Worm (Caenorhabditis elegans): Measurements from ENCODE around the gene srw-63.

The srw-63 gene

ce11 chrIV:14032620-14033501, 17.1 kb upstream of the srw-63 start (continued):
- TF ChIP-seq zfp-3 (GFP tag; conservative IDR thresholded peaks at IDR 0.05): peak; percentile 86
- TF ChIP-seq dmd-6 (GFP tag; IDR thresholded peaks at IDR 0.05): peak; percentile 84
- TF ChIP-seq F44E2.7 (GFP tag; IDR thresholded peaks at IDR 0.05): no peak
- no peak for TF ChIP-seq aly-2 (tag; optimal IDR thresholded peaks at IDR 0.05)
- TF ChIP-seq hlh-11 (tag; optimal IDR thresholded peaks at IDR 0.05): peak; percentile 94
- TF ChIP-seq ceh-20 (GFP tag; IDR thresholded peaks at IDR 0.05): peak; percentile 84
- peak; percentile 82 for TF ChIP-seq T26A8.4 (GFP tag; IDR thresholded peaks at IDR 0.05)
- peak; percentile 53; the same call in 1 of the 2 replicates for TF ChIP-seq lin-38 (GFP tag; IDR thresholded peaks at IDR 0.05)
- TF ChIP-seq mxl-2 (GFP tag; conservative IDR thresholded peaks at IDR 0.05): peak; percentile 12; the same call in 1 of the 2 replicates
- TF ChIP-seq hlh-30 (tag; optimal IDR thresholded peaks at IDR 0.05; ENCODE audit: insufficient read depth): peak; percentile 92
- no peak for TF ChIP-seq vab-7 (GFP tag; IDR thresholded peaks at IDR 0.05)
- 0 out of 2 replicates have a peak, but pooled peaks have one; percentile 25 for TF ChIP-seq dmd-9 (GFP tag; IDR thresholded peaks at IDR 0.05)
- TF ChIP-seq dpl-1 (GFP tag; optimal IDR thresholded peaks at IDR 0.05): peak; percentile 44
- TF ChIP-seq R02D3.7 (tag; optimal IDR thresholded peaks at IDR 0.05): no peak
- TF ChIP-seq dve-1 (tag; optimal IDR thresholded peaks at IDR 0.05; ENCODE audit: insufficient read depth): peak; percentile 73
- no peak for TF ChIP-seq ztf-11 (tag; optimal IDR thresholded peaks at IDR 0.05)
- TF ChIP-seq nhr-41 (GFP tag; IDR thresholded peaks at IDR 0.05): no peak; the same call in 1 of the 2 replicates
- TF ChIP-seq ztf-7 (tag; optimal IDR thresholded peaks at IDR 0.05): no peak
- no peak for TF ChIP-seq ZK546.5 (tag; optimal IDR thresholded peaks at IDR 0.05)
- TF ChIP-seq lin-13 (GFP tag; optimal IDR thresholded peaks at IDR 0.05): peak; percentile 42
- no peak for TF ChIP-seq spr-3 (GFP tag; optimal IDR thresholded peaks at IDR 0.05)
- TF ChIP-seq nhr-102 (tag; optimal IDR thresholded peaks at IDR 0.05): peak; percentile 83
- TF ChIP-seq nhr-10 (tag; optimal IDR thresholded peaks at IDR 0.05): no peak
- TF ChIP-seq ceh-62 (tag; optimal IDR thresholded peaks at IDR 0.05): no peak
- no peak for TF ChIP-seq jun-1 (tag; optimal IDR thresholded peaks at IDR 0.05)
- peak; percentile 49 for TF ChIP-seq nhr-11 (tag; optimal IDR thresholded peaks at IDR 0.05)
- peak; percentile 57 for TF ChIP-seq zfp-2 (tag; optimal IDR thresholded peaks at IDR 0.05)
- no peak for TF ChIP-seq ceh-32 (tag; optimal IDR thresholded peaks at IDR 0.05; ENCODE audit: poor library complexity)
- no peak for TF ChIP-seq sdz-12 (GFP tag; optimal IDR thresholded peaks at IDR 0.05)
- peak; percentile 65; the same call in 1 of the 2 replicates for TF ChIP-seq pha-4 (GFP tag; IDR thresholded peaks at IDR 0.05)
- no peak for TF ChIP-seq pha-4 (tag; optimal IDR thresholded peaks at IDR 0.05)
- TF ChIP-seq arid-1 (GFP tag; conservative IDR thresholded peaks at IDR 0.05): no peak; the same call in 1 of the 2 replicates
- TF ChIP-seq zip-11 (GFP tag; IDR thresholded peaks at IDR 0.05): no peak
- no peak for TF ChIP-seq ama-1 (optimal IDR thresholded peaks at IDR 0.05)
- peak; percentile 99 for TF ChIP-seq aha-1 (tag)
- TF ChIP-seq unc-39 (tag; optimal IDR thresholded peaks at IDR 0.05): peak; percentile 54
- TF ChIP-seq lir-3 (tag; optimal IDR thresholded peaks at IDR 0.05): no peak
- no peak for TF ChIP-seq duxl-1 (tag; optimal IDR thresholded peaks at IDR 0.05; ENCODE audit: poor library complexity)
- no peak for TF ChIP-seq ceh-44 (GFP tag; IDR thresholded peaks at IDR 0.05)
- TF ChIP-seq Y48G9A.11 (GFP tag; IDR thresholded peaks at IDR 0.05): no peak
- TF ChIP-seq nhr-77 (tag; optimal IDR thresholded peaks at IDR 0.05): peak; percentile 48
- TF ChIP-seq madf-9 (GFP tag; conservative IDR thresholded peaks at IDR 0.05): peak; percentile 70
- no peak for TF ChIP-seq ceh-82 (tag; optimal IDR thresholded peaks at IDR 0.05)
- peak; percentile 82 for TF ChIP-seq rbr-2 (tag; optimal IDR thresholded peaks at IDR 0.05)
- TF ChIP-seq lsy-2 (tag; optimal IDR thresholded peaks at IDR 0.05): peak; percentile 28 to 75
- TF ChIP-seq lin-29 (GFP tag; IDR thresholded peaks at IDR 0.05): peak; percentile 60; the same call in 1 of the 2 replicates
- no peak; the same call in none of the 2 replicates for TF ChIP-seq nhr-42 (GFP tag; IDR thresholded peaks at IDR 0.05)
- peak; percentile 90 for TF ChIP-seq ctbp-1 (GFP tag; IDR thresholded peaks at IDR 0.05)
- TF ChIP-seq Y105C5A.15 (GFP tag; IDR thresholded peaks at IDR 0.05): peak; percentile 75; the same call in 1 of the 2 replicates
- no peak for TF ChIP-seq unc-130 (GFP tag; optimal IDR thresholded peaks at IDR 0.05)

All from whole organism, L4 larva.